Fruit fly (Drosophila melanogaster) whole organism, embryonic: ENCODE results near the gene Rassf.

Experiments
- Aef1 ChIP-seq: fragments of 200-800 bp; sonication (Bioruptor generic); IDR thresholded peaks from 3 replicates; pipeline ENCODE4 v1.3.6; 2022; ENCODE audit warnings: missing biosample characterization, missing genetic modification characterization
- BEAF-32 ChIP-seq: fragments of 200-800 bp; sonication (Bioruptor generic); optimal IDR thresholded peaks from 3 replicates; lab custom pipeline; 2017; ENCODE audit warnings: missing biosample characterization, missing genetic modification characterization, mild to moderate bottlenecking, moderate library complexity, missing genetic modification reagents
- Blimp-1 ChIP-seq: fragments of 200-800 bp; sonication (Bioruptor generic); optimal IDR thresholded peaks from 3 replicates; lab custom pipeline; 2018; ENCODE audit warnings: missing biosample characterization, missing genetic modification characterization, mild to moderate bottlenecking, moderate library complexity, missing genetic modification reagents
- CG11247 ChIP-seq: fragments of 200-800 bp; sonication (Bioruptor generic); IDR thresholded peaks from 2 replicates; pipeline ENCODE4 v1.3.6; 2022; ENCODE audit warnings: missing biosample characterization, missing genetic modification characterization
- CG12219 ChIP-seq: fragments of 200-800 bp; sonication (Bioruptor generic); optimal IDR thresholded peaks from 3 replicates; lab custom pipeline; 2018; ENCODE audit warnings: missing biosample characterization, mild to moderate bottlenecking, missing genetic modification characterization
- CG13424 ChIP-seq: fragments of 200-800 bp; sonication (Bioruptor generic); optimal IDR thresholded peaks from 2 replicates; lab custom pipeline; 2019; ENCODE audit warnings: missing biosample characterization, mild to moderate bottlenecking, missing genetic modification characterization, moderate library complexity
- CG17361 ChIP-seq: fragments of 200-800 bp; sonication (Bioruptor generic); IDR thresholded peaks from 3 replicates; pipeline ENCODE4 v1.3.6; 2022; ENCODE audit warnings: missing biosample characterization, missing genetic modification characterization
- CG2116 ChIP-seq: fragments of 200-800 bp; sonication (Bioruptor generic); optimal IDR thresholded peaks from 3 replicates; lab custom pipeline; 2018; ENCODE audit warnings: missing biosample characterization, mild to moderate bottlenecking, missing genetic modification characterization
- CG2129 ChIP-seq: fragments of 200-800 bp; sonication (Bioruptor generic); IDR thresholded peaks from 2 replicates; pipeline ENCODE4 v1.3.6; 2022; ENCODE audit warnings: missing biosample characterization, missing genetic modification characterization; ENCODE audit not compliant: partially characterized antibody
- CG2712 ChIP-seq: fragments of 200-800 bp; optimal IDR thresholded peaks from 3 replicates; lab custom pipeline; 2019; ENCODE audit warnings: missing biosample characterization, mild to moderate bottlenecking, missing genetic modification characterization, moderate library complexity
- CG2889 ChIP-seq: fragments of 200-800 bp; sonication (Bioruptor generic); IDR thresholded peaks from 3 replicates; pipeline ENCODE4 v1.3.6; 2022; ENCODE audit warnings: missing biosample characterization, missing genetic modification characterization
- CG32772 ChIP-seq: fragments of 200-800 bp; sonication (Bioruptor generic); IDR thresholded peaks from 2 replicates; pipeline ENCODE4 v1.3.6; 2022; ENCODE audit warnings: missing biosample characterization, missing genetic modification characterization
- CG3726 ChIP-seq: fragments of 200-800 bp; sonication (Bioruptor generic); IDR thresholded peaks from 3 replicates; pipeline ENCODE4, ENCODE4 v1.3.6; 2022; ENCODE audit warnings: missing biosample characterization, missing genetic modification characterization
- CG3847 ChIP-seq: fragments of 200-800 bp; sonication (Bioruptor generic); IDR thresholded peaks from 2 replicates; pipeline ENCODE4 v1.3.6; 2022; ENCODE audit warnings: missing biosample characterization, missing genetic modification characterization
- CG42726 ChIP-seq: fragments of 200-800 bp; sonication (Bioruptor generic); IDR thresholded peaks from 2 replicates; pipeline ENCODE4 v1.3.6; 2022; ENCODE audit warnings: missing biosample characterization, missing genetic modification characterization; ENCODE audit not compliant: partially characterized antibody
- CG6791 ChIP-seq: fragments of 200-800 bp; sonication (Bioruptor generic); IDR thresholded peaks from 3 replicates; pipeline ENCODE4 v1.3.6; 2022; ENCODE audit warnings: missing biosample characterization, missing genetic modification characterization; ENCODE audit not compliant: partially characterized antibody
- CG7963 ChIP-seq: fragments of 200-800 bp; sonication (Bioruptor generic); IDR thresholded peaks from 3 replicates; pipeline ENCODE4 v1.3.6; 2022; ENCODE audit warnings: missing biosample characterization, missing genetic modification characterization; ENCODE audit not compliant: partially characterized antibody
- CHES-1-like ChIP-seq: fragments of 200-800 bp; sonication (Bioruptor generic); optimal IDR thresholded peaks from 2 replicates; lab custom pipeline; 2016; ENCODE audit warnings: missing biosample characterization, missing genetic modification characterization
- CTCF ChIP-seq: fragments of 200-800 bp; sonication (Bioruptor generic); optimal IDR thresholded peaks from 2 replicates; lab custom pipeline; 2017; ENCODE audit warnings: missing biosample characterization, mild to moderate bottlenecking, missing genetic modification characterization, moderate library complexity
- Dad ChIP-seq: fragments of 200-800 bp; sonication (Bioruptor generic); optimal IDR thresholded peaks from 3 replicates; lab custom pipeline; 2016; ENCODE audit warnings: missing biosample characterization, missing genetic modification characterization
- Dll ChIP-seq: fragments of 200-800 bp; sonication (Bioruptor generic); IDR thresholded peaks from 4 replicates; pipeline ENCODE4 v1.3.6; 2022; ENCODE audit warnings: missing biosample characterization, missing genetic modification characterization; ENCODE audit not compliant: partially characterized antibody
- Dp ChIP-seq: fragments of 200-800 bp; sonication (Bioruptor generic); optimal IDR thresholded peaks from 2 replicates; lab custom pipeline; 2018; ENCODE audit warnings: missing biosample characterization, mild to moderate bottlenecking, missing genetic modification characterization, moderate library complexity
- Fer1 ChIP-seq: fragments of 200-800 bp; sonication (Bioruptor generic); optimal IDR thresholded peaks from 2 replicates; lab custom pipeline; 2017; ENCODE audit warnings: missing biosample characterization, mild to moderate bottlenecking, missing genetic modification characterization
- GATAe ChIP-seq: fragments of 200-800 bp; sonication (Bioruptor generic); conservative IDR thresholded peaks from 2 replicates; pipeline ENCODE4 v1.3.6; 2022; ENCODE audit warnings: missing biosample characterization, missing genetic modification characterization
- HHEX ChIP-seq: fragments of 200-800 bp; sonication (Bioruptor generic); optimal IDR thresholded peaks from 3 replicates; lab custom pipeline; 2017; ENCODE audit warnings: missing biosample characterization, mild to moderate bottlenecking, missing genetic modification characterization, missing genetic modification reagents
- Max ChIP-seq: fragments of 200-800 bp; sonication (Bioruptor generic); optimal IDR thresholded peaks from 2 replicates; lab custom pipeline; 2016; ENCODE audit warnings: missing biosample characterization, mild to moderate bottlenecking, missing genetic modification characterization
- Scr ChIP-seq: fragments of 200-800 bp; sonication (Bioruptor generic); IDR thresholded peaks from 2 replicates; pipeline ENCODE4 v1.3.6; 2022; ENCODE audit warnings: missing biosample characterization, missing genetic modification characterization; ENCODE audit not compliant: partially characterized antibody
- Sin3A ChIP-seq: fragments of >200 bp; optimal IDR thresholded peaks from 2 replicates; lab custom pipeline; 2018
- Sox102F ChIP-seq: fragments of 200-800 bp; sonication (Bioruptor generic); optimal IDR thresholded peaks from 2 replicates; lab custom pipeline; 2018; ENCODE audit warnings: missing biosample characterization, mild to moderate bottlenecking, missing genetic modification characterization, moderate library complexity
- Vsx1 ChIP-seq: fragments of 200-800 bp; sonication (Bioruptor generic); optimal IDR thresholded peaks from 2 replicates; lab custom pipeline; 2017; ENCODE audit warnings: missing biosample characterization, mild to moderate bottlenecking, missing genetic modification characterization, missing genetic modification reagents
- Xbp1 ChIP-seq: fragments of 200-800 bp; sonication (Bioruptor generic); optimal IDR thresholded peaks from 3 replicates; lab custom pipeline; 2016; ENCODE audit warnings: missing biosample characterization, mild to moderate bottlenecking, missing genetic modification characterization
- ase ChIP-seq: fragments of 200-800 bp; sonication (Bioruptor generic); IDR thresholded peaks from 3 replicates; pipeline ENCODE4 v1.3.6; 2022; ENCODE audit warnings: missing biosample characterization, missing genetic modification characterization
- btn ChIP-seq: fragments of 200-800 bp; sonication (Bioruptor generic); optimal IDR thresholded peaks from 2 replicates; lab custom pipeline; 2016; ENCODE audit warnings: missing biosample characterization, missing genetic modification characterization
- cas ChIP-seq: fragments of 200-800 bp; sonication (Bioruptor generic); IDR thresholded peaks from 2 replicates; pipeline ENCODE4 v1.3.6; 2022; ENCODE audit warnings: missing biosample characterization, missing genetic modification characterization
- ems ChIP-seq: fragments of 200-800 bp; sonication (Bioruptor generic); optimal IDR thresholded peaks from 3 replicates; lab custom pipeline; 2016; ENCODE audit warnings: missing biosample characterization, missing genetic modification characterization
- ewg ChIP-seq: fragments of 200-800 bp; sonication (Bioruptor generic); optimal IDR thresholded peaks from 3 replicates; lab custom pipeline; 2017; ENCODE audit warnings: mild to moderate bottlenecking, missing biosample characterization, missing genetic modification reagents, missing genetic modification characterization
- gfzf ChIP-seq: fragments of 200-800 bp; sonication (Bioruptor generic); optimal IDR thresholded peaks from 2 replicates; lab custom pipeline; 2016; ENCODE audit warnings: missing biosample characterization, mild to moderate bottlenecking, missing genetic modification characterization, moderate library complexity
- grau ChIP-seq: fragments of 200-800 bp; optimal IDR thresholded peaks from 3 replicates; lab custom pipeline; 2019; ENCODE audit warnings: missing biosample characterization, mild to moderate bottlenecking, missing genetic modification characterization, moderate library complexity
- nmo ChIP-seq: fragments of 200-800 bp; sonication (Bioruptor generic); optimal IDR thresholded peaks from 2 replicates; lab custom pipeline; 2018; ENCODE audit warnings: missing biosample characterization, mild to moderate bottlenecking, missing genetic modification characterization, moderate library complexity
- pita ChIP-seq: fragments of 200-800 bp; sonication (Bioruptor generic); optimal IDR thresholded peaks from 2 replicates; lab custom pipeline; 2017; ENCODE audit warnings: missing biosample characterization, mild to moderate bottlenecking, missing genetic modification characterization
- pnt ChIP-seq: fragments of 200-800 bp; sonication (Bioruptor generic); optimal IDR thresholded peaks from 3 replicates; lab custom pipeline; 2016; ENCODE audit warnings: missing biosample characterization, missing genetic modification characterization
- row ChIP-seq: fragments of 200-800 bp; sonication (Bioruptor generic); IDR thresholded peaks from 3 replicates; pipeline ENCODE4 v1.3.6; 2022; ENCODE audit warnings: missing biosample characterization, missing genetic modification characterization
- schlank ChIP-seq: fragments of 200-800 bp; sonication (Bioruptor generic); optimal IDR thresholded peaks from 2 replicates; lab custom pipeline; 2018; ENCODE audit warnings: missing biosample characterization, mild to moderate bottlenecking, missing genetic modification characterization
- sim ChIP-seq: fragments of 200-800 bp; sonication (Bioruptor generic); IDR thresholded peaks from 2 replicates; pipeline ENCODE4 v1.3.6; 2022; ENCODE audit warnings: missing biosample characterization, missing genetic modification characterization
- sisA ChIP-seq: fragments of 200-800 bp; sonication (Bioruptor generic); IDR thresholded peaks from 2 replicates; pipeline ENCODE4 v1.3.6; 2022; ENCODE audit warnings: missing biosample characterization, missing genetic modification characterization
- slbo ChIP-seq: fragments of 200-800 bp; sonication (Bioruptor generic); IDR thresholded peaks from 2 replicates; pipeline ENCODE4 v1.3.6; 2022; ENCODE audit warnings: missing biosample characterization, missing genetic modification characterization
- trem ChIP-seq: fragments of 200-800 bp; optimal IDR thresholded peaks from 3 replicates; lab custom pipeline; 2019; ENCODE audit warnings: missing biosample characterization, mild to moderate bottlenecking, missing genetic modification characterization, moderate library complexity
- wdn ChIP-seq: fragments of 200-800 bp; sonication (Bioruptor generic); IDR thresholded peaks from 2 replicates; pipeline ENCODE4 v1.3.6; 2022; ENCODE audit warnings: missing biosample characterization, missing genetic modification characterization
- zen2 ChIP-seq: fragments of 200-800 bp; sonication (Bioruptor generic); IDR thresholded peaks from 3 replicates; pipeline ENCODE4 v1.3.6; 2022; ENCODE audit warnings: missing biosample characterization, missing genetic modification characterization; ENCODE audit not compliant: partially characterized antibody

Gene Rassf

dm6 chr3R:23159289-23159956, 41.7 kb upstream of the Rassf start, which contains the start of gene VhaAC39-2 (continued):
- no peak for TF ChIP-seq Blimp-1 (GFP tag; lab: Kevin White, UChicago)
- TF ChIP-seq trem: peak; percentile 69
- TF ChIP-seq slbo: peak; percentile 55
- no peak for TF ChIP-seq sim
- no peak for TF ChIP-seq CG11247 (GFP tag; lab: Robert Waterston, UW)
- TF ChIP-seq ase: no peak
- peak; percentile 54 for TF ChIP-seq sisA (GFP tag; lab: Robert Waterston, UW)
- no peak for TF ChIP-seq Sin3A (lab: Kevin White, UChicago)
- TF ChIP-seq CG3847 (GFP tag; lab: Robert Waterston, UW): peak; percentile 48
- TF ChIP-seq CTCF (GFP tag; lab: Kevin White, UChicago): peak; percentile 95
- peak; percentile 9 for TF ChIP-seq pita (GFP tag; lab: Kevin White, UChicago)
- peak; percentile 16 for TF ChIP-seq Xbp1 (GFP tag; lab: Kevin White, UChicago)

dm6 chr3R:23157664-23158151, 40.0 kb upstream of the Rassf start, which contains the start of gene unk:
TSS of gene unk (minus strand) at chr3R:23157862.
- TF ChIP-seq CHES-1-like (GFP tag; lab: Kevin White, UChicago): peak; percentile 48
- no peak for TF ChIP-seq schlank (tag; lab: Kevin White, UChicago)
- TF ChIP-seq cas (GFP tag; lab: Robert Waterston, UW): no peak
- no peak for TF ChIP-seq Dad (GFP tag; lab: Kevin White, UChicago)
- TF ChIP-seq CG2116 (GFP tag; lab: Kevin White, UChicago): peak; percentile 84
- TF ChIP-seq CG32772 (GFP tag; lab: Robert Waterston, UW): no peak
- TF ChIP-seq Aef1: no peak
- peak; percentile 96 for TF ChIP-seq Dll
- no peak for TF ChIP-seq CG12219
- peak; percentile 2 for TF ChIP-seq ewg (GFP tag; lab: Kevin White, UChicago)
- TF ChIP-seq CG2889 (GFP tag; lab: Robert Waterston, UW): no peak
- TF ChIP-seq Vsx1 (GFP tag; lab: Kevin White, UChicago): no peak
- TF ChIP-seq ems (GFP tag; lab: Kevin White, UChicago): peak; percentile 24
- TF ChIP-seq CG42726 (GFP tag; lab: Robert Waterston, UW): peak; percentile 97
- TF ChIP-seq gfzf (GFP tag; lab: Kevin White, UChicago): peak; percentile 55
- peak; percentile 57; the same call in 2 of the 3 replicates for TF ChIP-seq row (GFP tag; lab: Robert Waterston, UW)
- TF ChIP-seq HHEX (GFP tag; lab: Kevin White, UChicago): no peak
- no peak for TF ChIP-seq Max (GFP tag; lab: Kevin White, UChicago)
- TF ChIP-seq CG13424 (tag; lab: Kevin White, UChicago): peak; percentile 17
- peak; percentile 62 for TF ChIP-seq CG2712 (tag; lab: Kevin White, UChicago)
- no peak for TF ChIP-seq pnt (GFP tag; lab: Kevin White, UChicago)
- TF ChIP-seq nmo (GFP tag; lab: Kevin White, UChicago): peak; percentile 8
- peak; percentile 97 for TF ChIP-seq zen2 (GFP tag; lab: Robert Waterston, UW)
- no peak for TF ChIP-seq btn (GFP tag; lab: Kevin White, UChicago)
- TF ChIP-seq Dp (GFP tag; lab: Kevin White, UChicago): peak; percentile 89
- TF ChIP-seq GATAe (GFP tag; lab: Robert Waterston, UW): no peak
- no peak for TF ChIP-seq Fer1 (GFP tag; lab: Kevin White, UChicago)
- TF ChIP-seq CG3726 (GFP tag; lab: Robert Waterston, UW): no peak
- TF ChIP-seq CG17361: no peak; the same call in 2 of the 3 replicates
- peak; percentile 14 for TF ChIP-seq grau (tag; lab: Kevin White, UChicago)
- no peak for TF ChIP-seq Sox102F (GFP tag; lab: Kevin White, UChicago)
- TF ChIP-seq CG7963 (GFP tag; lab: Robert Waterston, UW): peak; percentile 97
- TF ChIP-seq CG6791: peak; percentile 97
- TF ChIP-seq BEAF-32 (GFP tag; lab: Kevin White, UChicago): peak; percentile 98
- peak; percentile 97 for TF ChIP-seq Scr (GFP tag; lab: Robert Waterston, UW)
- TF ChIP-seq wdn (GFP tag; lab: Robert Waterston, UW): no peak
- peak; percentile 94 for TF ChIP-seq CG2129 (GFP tag; lab: Robert Waterston, UW)
